Fruit fly (Drosophila melanogaster) whole organism, prepupa: ENCODE data around the gene Mon1.

Experiments used
- Blimp-1 ChIP-seq: fragments of 200-800 bp; sonication (Bioruptor generic); optimal IDR thresholded peaks from 3 replicates; lab custom pipeline; 2017; ENCODE audit warnings: missing biosample characterization, missing genetic modification characterization, mild to moderate bottlenecking, moderate library complexity, missing genetic modification reagents
- CG10631 ChIP-seq: fragments of 200-800 bp; sonication (Bioruptor generic); optimal IDR thresholded peaks from 2 replicates; lab custom pipeline; 2016; ENCODE audit warnings: missing biosample characterization, missing genetic modification characterization
- CG10669 ChIP-seq: fragments of 200-800 bp; sonication (Bioruptor generic); optimal IDR thresholded peaks from 3 replicates; lab custom pipeline; 2018; ENCODE audit warnings: missing biosample characterization, mild to moderate bottlenecking, missing genetic modification characterization, moderate library complexity
- CG11902 ChIP-seq: fragments of 200-800 bp; sonication (Bioruptor generic); optimal IDR thresholded peaks from 3 replicates; lab custom pipeline; 2016; ENCODE audit warnings: missing biosample characterization, missing genetic modification characterization
- CG15336 ChIP-seq: fragments of 200-800 bp; sonication (Bioruptor generic); IDR thresholded peaks from 2 replicates; pipeline ENCODE4 v1.3.6; 2022; ENCODE audit warnings: missing biosample characterization, missing genetic modification characterization
- CG16779 ChIP-seq: fragments of 200-800 bp; sonication (Bioruptor generic); optimal IDR thresholded peaks from 3 replicates; lab custom pipeline; 2017; ENCODE audit warnings: missing biosample characterization, mild to moderate bottlenecking, missing genetic modification characterization
- CG31627 ChIP-seq: fragments of 200-800 bp; sonication (Bioruptor generic); optimal IDR thresholded peaks from 3 replicates; lab custom pipeline; 2016; ENCODE audit warnings: missing biosample characterization, missing genetic modification characterization
- CG32006 ChIP-seq: fragments of 200-800 bp; sonication (Bioruptor generic); optimal IDR thresholded peaks from 3 replicates; lab custom pipeline; 2017; ENCODE audit warnings: missing biosample characterization, mild to moderate bottlenecking, missing genetic modification characterization
- CG4318 ChIP-seq: fragments of 200-800 bp; sonication (Bioruptor generic); optimal IDR thresholded peaks from 3 replicates; lab custom pipeline; 2017; ENCODE audit warnings: missing biosample characterization, mild to moderate bottlenecking, missing genetic modification characterization
- CG6276 ChIP-seq: fragments of 200-800 bp; sonication (Bioruptor generic); optimal IDR thresholded peaks from 2 replicates; lab custom pipeline; 2017; ENCODE audit warnings: missing biosample characterization, mild to moderate bottlenecking, missing genetic modification characterization
- CG6854 ChIP-seq: fragments of 200-800 bp; sonication (Bioruptor generic); optimal IDR thresholded peaks from 2 replicates; lab custom pipeline; 2017; ENCODE audit warnings: missing biosample characterization, mild to moderate bottlenecking, missing genetic modification characterization
- CG8319 ChIP-seq: fragments of 200-800 bp; sonication (Bioruptor generic); optimal IDR thresholded peaks from 3 replicates; lab custom pipeline; 2016; ENCODE audit warnings: missing biosample characterization, missing genetic modification characterization
- Eip75B ChIP-seq: fragments of 200-800 bp; sonication (Bioruptor generic); optimal IDR thresholded peaks from 3 replicates; lab custom pipeline; 2016; ENCODE audit warnings: missing biosample characterization, missing genetic modification characterization
- Eip78C ChIP-seq: fragments of 200-800 bp; sonication (Bioruptor generic); peaks from one replicate; lab custom pipeline; 2016; ENCODE audit warnings: missing biosample characterization, missing genetic modification characterization
- Eip93F ChIP-seq: fragments of 200-800 bp; sonication (Bioruptor generic); optimal IDR thresholded peaks from 2 replicates; lab custom pipeline; 2016; ENCODE audit warnings: missing biosample characterization, mild to moderate bottlenecking, missing genetic modification characterization
- Ets21C ChIP-seq: fragments of 200-800 bp; sonication (Bioruptor generic); optimal IDR thresholded peaks from 3 replicates; lab custom pipeline; 2016; ENCODE audit warnings: missing biosample characterization, missing genetic modification characterization
- Ets96B ChIP-seq: fragments of 200-800 bp; optimal IDR thresholded peaks from 2 replicates; lab custom pipeline; 2019; ENCODE audit warnings: missing biosample characterization, mild to moderate bottlenecking, missing genetic modification characterization, moderate library complexity
- Hr39 ChIP-seq: fragments of 200-800 bp; sonication (Bioruptor generic); optimal IDR thresholded peaks from 2 replicates; lab custom pipeline; 2016; ENCODE audit warnings: missing biosample characterization, missing genetic modification characterization
- Met ChIP-seq: fragments of 200-800 bp; sonication (Bioruptor generic); optimal IDR thresholded peaks from 3 replicates; lab custom pipeline; 2016; ENCODE audit warnings: missing biosample characterization, missing genetic modification characterization
- OdsH ChIP-seq: fragments of 200-800 bp; sonication (Bioruptor generic); optimal IDR thresholded peaks from 3 replicates; lab custom pipeline; 2016; ENCODE audit warnings: missing biosample characterization, missing genetic modification characterization
- Sox102F ChIP-seq: fragments of 200-800 bp; sonication (Bioruptor generic); optimal IDR thresholded peaks from 2 replicates; lab custom pipeline; 2016; ENCODE audit warnings: missing biosample characterization, mild to moderate bottlenecking, missing genetic modification characterization
- Sox14 ChIP-seq: fragments of 200-800 bp; sonication (Bioruptor generic); optimal IDR thresholded peaks from 3 replicates; lab custom pipeline; 2016; ENCODE audit warnings: missing biosample characterization, missing genetic modification characterization
- Sox15 ChIP-seq: fragments of 200-800 bp; sonication (Bioruptor generic); optimal IDR thresholded peaks from 3 replicates; lab custom pipeline; 2016; ENCODE audit warnings: missing biosample characterization, missing genetic modification characterization
- esn ChIP-seq: fragments of 200-800 bp; sonication (Bioruptor generic); optimal IDR thresholded peaks from 2 replicates; lab custom pipeline; 2016; ENCODE audit warnings: missing biosample characterization, mild to moderate bottlenecking, missing genetic modification characterization, moderate library complexity
- fd59A ChIP-seq: fragments of 200-800 bp; sonication (Bioruptor generic); optimal IDR thresholded peaks from 2 replicates; lab custom pipeline; 2017; ENCODE audit warnings: missing biosample characterization, mild to moderate bottlenecking, missing genetic modification characterization, missing genetic modification reagents
- fd85E ChIP-seq: fragments of 200-800 bp; sonication (Bioruptor generic); optimal IDR thresholded peaks from 3 replicates; lab custom pipeline; 2016; ENCODE audit warnings: missing biosample characterization, missing genetic modification characterization
- fkh ChIP-seq: fragments of 200-800 bp; sonication (Bioruptor generic); optimal IDR thresholded peaks from 3 replicates; lab custom pipeline; 2017; ENCODE audit warnings: missing biosample characterization, mild to moderate bottlenecking, missing genetic modification characterization, moderate library complexity
- salr ChIP-seq, 2 experiments: fragments of 200-800 bp; sonication (Bioruptor generic); optimal IDR thresholded peaks; 3 replicates each; lab custom pipeline; 2016 to 2018; ENCODE audit warnings: missing biosample characterization in 2 of 2, missing genetic modification characterization in 2 of 2, mild to moderate bottlenecking in 1 of 2
- spab ChIP-seq: fragments of 200-800 bp; sonication (Bioruptor generic); optimal IDR thresholded peaks from 2 replicates; lab custom pipeline; 2017; ENCODE audit warnings: missing biosample characterization, mild to moderate bottlenecking, missing genetic modification characterization, missing genetic modification reagents
- ss ChIP-seq, 2 experiments: fragments of 200-800 bp; sonication (Bioruptor generic); optimal IDR thresholded peaks; 2 replicates in 1 of 2; 3 replicates in 1 of 2; lab custom pipeline; 2017 to 2018; ENCODE audit warnings: mild to moderate bottlenecking in 2 of 2, missing biosample characterization in 2 of 2, missing genetic modification characterization in 2 of 2, moderate library complexity in 1 of 2
- svp ChIP-seq: fragments of 200-800 bp; sonication (Bioruptor generic); peaks from one replicate; lab custom pipeline; 2016; ENCODE audit warnings: missing biosample characterization, missing genetic modification characterization
- vri ChIP-seq: fragments of 200-800 bp; sonication (Bioruptor generic); optimal IDR thresholded peaks from 3 replicates; lab custom pipeline; 2016; ENCODE audit warnings: missing biosample characterization, mild to moderate bottlenecking, missing genetic modification characterization

The Mon1 gene

dm6 chr2L:4891914-4892469 lies 41.6 kb downstream of the Mon1 start, which contains the start of gene CG3036 (continued):
- peak; percentile 2 for TF ChIP-seq esn (GFP tag; lab: Kevin White, UChicago)
- TF ChIP-seq spab (GFP tag; lab: Kevin White, UChicago), result no peak
- TF ChIP-seq CG4318, result no peak
- no peak for TF ChIP-seq CG11902 (GFP tag; lab: Kevin White, UChicago)
- no peak for TF ChIP-seq fd59A
- no peak for TF ChIP-seq Hr39
- TF ChIP-seq CG10669 (GFP tag; lab: Kevin White, UChicago), result no peak
- TF ChIP-seq CG8319 (GFP tag; lab: Kevin White, UChicago), result no peak
- no peak for TF ChIP-seq Blimp-1 (GFP tag; lab: Kevin White, UChicago)
- TF ChIP-seq fd85E (GFP tag; lab: Kevin White, UChicago), result no peak
- TF ChIP-seq Eip75B, result peak; percentile 46

DNA sequence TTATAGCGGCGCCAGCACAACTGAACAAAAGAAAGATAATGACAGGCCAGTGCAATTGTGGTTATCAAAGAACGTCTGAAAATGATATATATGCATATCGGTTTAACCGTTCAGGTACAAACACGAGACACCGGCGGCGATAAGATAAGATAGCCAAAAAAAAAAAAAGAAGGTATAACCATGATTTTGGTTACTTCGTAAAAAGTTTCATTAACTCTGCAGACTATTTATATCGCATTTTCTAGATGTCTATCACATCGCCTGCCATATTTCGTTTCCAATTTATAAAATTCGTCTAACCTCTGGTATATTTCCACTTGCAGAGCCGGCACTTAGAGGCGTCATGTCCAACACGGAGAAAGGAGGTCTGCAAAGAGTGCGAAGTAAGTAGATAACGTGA lies 43.2 kb downstream of the Mon1 start:
- TF ChIP-seq CG6854 (GFP tag; lab: Kevin White, UChicago) (no peak), CG31627 (GFP tag; lab: Kevin White, UChicago) (no peak), Met (GFP tag; lab: Kevin White, UChicago) (no peak), CG4318 (no peak), Ets96B (tag; lab: Kevin White, UChicago) (no peak), Eip93F (GFP tag; lab: Kevin White, UChicago) (no peak), Sox14 (GFP tag; lab: Kevin White, UChicago) (no peak), vri (GFP tag; lab: Kevin White, UChicago) (peak; percentile 3), Sox15 (GFP tag; lab: Kevin White, UChicago) (no peak)
- TF ChIP-seq, all 60 proteins: peak for 1

DNA sequence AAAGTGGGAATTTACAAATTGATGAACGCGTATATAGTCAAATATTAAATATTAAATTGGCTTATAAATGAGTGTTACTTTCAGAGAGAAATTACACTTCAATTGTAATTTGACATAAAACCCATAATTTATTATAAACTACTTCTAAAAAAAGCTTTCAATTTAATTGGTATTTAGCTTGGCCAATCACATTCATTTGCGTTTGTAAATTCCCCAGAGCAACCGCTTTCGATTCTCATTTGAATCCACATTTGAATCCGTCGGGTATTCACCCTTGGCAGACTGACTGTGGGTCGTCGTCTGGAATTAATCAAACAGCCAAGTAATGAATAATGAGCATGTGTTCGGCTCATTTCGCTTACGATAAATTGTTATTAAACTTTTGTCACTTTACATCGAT lies 45.5 kb downstream of the Mon1 start:
- TF ChIP-seq CG15336 (GFP tag; lab: Robert Waterston, UW) (no peak), esn (GFP tag; lab: Kevin White, UChicago) (no peak), Sox15 (GFP tag; lab: Kevin White, UChicago) (no peak), CG4318 (no peak), CG32006 (no peak), spab (GFP tag; lab: Kevin White, UChicago) (no peak), Ets96B (tag; lab: Kevin White, UChicago) (no peak), Ets21C (GFP tag; lab: Kevin White, UChicago) (no peak), CG6276 (no peak), CG10631 (GFP tag; lab: Kevin White, UChicago) (no peak), salr (GFP tag; optimal IDR thresholded peaks at IDR 0.05; lab: Kevin White, UChicago) (no peak), ss (GFP tag; optimal IDR thresholded peaks at IDR 0.05; lab: Kevin White, UChicago) (no peak), CG16779 (no peak), Eip78C (GFP tag; lab: Kevin White, UChicago) (no peak), CG10669 (GFP tag; lab: Kevin White, UChicago) (no peak), CG31627 (GFP tag; lab: Kevin White, UChicago) (no peak), fd59A (no peak), CG8319 (GFP tag; lab: Kevin White, UChicago) (no peak), OdsH (GFP tag; lab: Kevin White, UChicago) (no peak), CG6854 (GFP tag; lab: Kevin White, UChicago) (no peak)

DNA sequence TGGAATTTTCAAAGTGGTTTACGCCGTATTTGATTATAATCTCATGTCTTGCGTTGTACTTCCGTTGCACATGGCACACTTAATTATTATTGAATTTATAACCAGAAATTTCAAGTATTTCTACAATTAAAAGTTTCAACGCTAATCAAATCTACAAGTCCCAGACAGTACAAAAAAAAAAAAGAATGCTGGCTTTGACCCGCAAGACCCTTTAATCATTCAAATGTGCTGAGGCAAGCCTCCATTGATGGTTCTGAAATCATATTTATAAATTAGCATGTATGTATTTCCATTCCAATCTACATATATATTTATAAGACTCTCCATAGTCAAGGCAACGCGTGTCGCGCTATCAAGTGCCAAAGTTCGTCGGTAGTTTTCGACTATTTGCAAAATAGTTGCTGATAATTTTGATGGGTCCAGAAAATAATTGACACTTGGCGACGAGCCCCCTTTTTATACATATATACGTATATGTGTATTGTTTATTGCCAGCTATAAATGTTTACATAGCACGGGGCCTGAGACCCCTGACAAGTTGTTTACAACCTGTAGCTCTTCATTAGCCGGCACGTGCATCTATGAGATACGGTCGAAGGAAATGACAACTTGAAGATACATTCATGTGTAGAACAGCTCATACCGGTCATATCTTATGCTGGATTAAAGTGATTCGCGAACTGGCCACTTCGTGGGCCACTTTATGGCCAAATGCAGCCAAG lies 46.2 kb downstream of the Mon1 start:
- no peak for TF ChIP-seq Sox102F (GFP tag; lab: Kevin White, UChicago)
- TF ChIP-seq fkh (GFP tag; lab: Kevin White, UChicago), result peak; percentile 29
- peak; percentile 83 for TF ChIP-seq svp
